Worm (Caenorhabditis elegans) whole organism, midembryonic: ENCODE measurements around the gene F26D2.15.

Source experiments
- T22C8.4 ChIP-seq: fragments of 200-800 bp; sonication (Bioruptor generic); IDR thresholded peaks from 2 replicates; pipeline ENCODE4 v1.3.6; 2022; ENCODE audit warnings: missing genetic modification characterization, missing compliant biosample characterization
- flt-1 ChIP-seq: fragments of 200-800 bp; sonication (Bioruptor generic); IDR thresholded peaks from 2 replicates; pipeline ENCODE4 v1.3.6; 2022; ENCODE audit warnings: missing genetic modification characterization, missing compliant biosample characterization
- med-1 ChIP-seq: sonication (generic microtip); optimal IDR thresholded peaks from 2 replicates; lab custom pipeline; 2017; ENCODE audit warnings: missing genetic modification characterization, mild to moderate bottlenecking, missing compliant biosample characterization, antibody characterized with exemption, missing genetic modification reagents; ENCODE audit not compliant: insufficient read depth
- ref-1 ChIP-seq: fragments of 200-800 bp; sonication (Bioruptor generic); conservative IDR thresholded peaks from 2 replicates; pipeline ENCODE4 v1.3.6; 2022; ENCODE audit warnings: missing genetic modification reagents, missing genetic modification characterization, missing compliant biosample characterization
- tab-1 ChIP-seq: fragments of 200-800 bp; sonication (Bioruptor generic); IDR thresholded peaks from 2 replicates; pipeline ENCODE4 v1.3.6; 2022; ENCODE audit warnings: missing genetic modification characterization, missing compliant biosample characterization
- ztf-23 ChIP-seq: fragments of 200-800 bp; sonication (Bioruptor generic); IDR thresholded peaks from 2 replicates; pipeline ENCODE4 v1.3.6; 2022; ENCODE audit warnings: missing genetic modification reagents, missing genetic modification characterization, missing compliant biosample characterization

DNA sequence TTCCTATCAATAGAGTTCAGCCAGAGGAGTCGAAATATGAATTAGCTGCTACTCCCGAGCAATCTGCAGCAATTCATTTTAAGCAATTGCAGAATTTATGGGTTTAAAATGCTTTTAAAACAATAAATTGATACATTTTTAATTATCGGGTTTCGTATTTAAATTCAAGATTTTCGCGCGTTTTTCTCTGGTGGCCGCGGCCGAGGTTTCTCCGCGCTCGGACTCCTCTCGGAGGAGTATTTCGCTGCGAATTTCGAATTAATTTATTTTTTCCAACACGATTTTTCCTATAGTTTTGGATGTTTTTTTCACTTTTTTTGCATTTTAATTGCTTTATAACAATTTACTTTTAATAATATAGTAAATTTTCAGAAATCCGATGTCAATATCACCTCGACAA lies 36.1 kb upstream of the F26D2.15 start, which contains the start of gene F13A7.14:
- TF ChIP-seq ref-1 (no peak), tab-1 (GFP tag; lab: Robert Waterston, UW) (no peak), med-1 (GFP tag; lab: Kevin White, UChicago) (no peak), ztf-23 (peak; percentile 81), T22C8.4 (GFP tag; lab: Robert Waterston, UW) (no peak), flt-1 (GFP tag; lab: Robert Waterston, UW) (peak; percentile 74)
